Worm (Caenorhabditis elegans) whole organism, L1 larva: Measurements from ENCODE around the gene D2024.5.

Experiments
- C34B4.2 ChIP-seq: sonication (generic microtip); optimal IDR thresholded peaks from 2 replicates; lab custom pipeline; 2017; ENCODE audit warnings: mild to moderate bottlenecking, missing genetic modification characterization, missing compliant biosample characterization
- F16B12.6 ChIP-seq: fragments of 150-350 bp; optimal IDR thresholded peaks from 2 replicates; lab custom pipeline; 2014; ENCODE audit warnings: missing biosample characterization, missing genetic modification characterization
- ceh-82 ChIP-seq, 3 experiments: fragments of 150-350 bp in 1 of 3; sonication (generic microtip) in 2 of 3; optimal IDR thresholded peaks; 2 replicates each; lab custom pipeline; 2014 to 2017; ENCODE audit warnings: missing biosample characterization in 3 of 3, missing genetic modification characterization in 3 of 3
- efl-3 ChIP-seq: fragments of 200-800 bp; sonication (Bioruptor generic); optimal IDR thresholded peaks from 2 replicates; lab custom pipeline; 2018; ENCODE audit warnings: mild to moderate bottlenecking, missing genetic modification characterization, missing compliant biosample characterization
- fkh-4 ChIP-seq: sonication (generic microtip); optimal IDR thresholded peaks from 2 replicates; lab custom pipeline; 2016; ENCODE audit warnings: missing compliant biosample characterization, missing genetic modification characterization, borderline replicate concordance
- isw-1 ChIP-seq: fragments of 200-800 bp; sonication (Bioruptor generic); IDR thresholded peaks from 2 replicates; pipeline ENCODE4 v1.3.6; 2022; ENCODE audit warnings: missing genetic modification characterization, missing compliant biosample characterization
- nhr-28 ChIP-seq: fragments of 150-350 bp; optimal IDR thresholded peaks from 2 replicates; lab custom pipeline; 2014; ENCODE audit warnings: missing biosample characterization, missing genetic modification characterization
- nhr-77 ChIP-seq: fragments of 150-350 bp; optimal IDR thresholded peaks from 2 replicates; lab custom pipeline; 2014; ENCODE audit warnings: missing biosample characterization, missing genetic modification characterization
- pqm-1 ChIP-seq: sonication (generic microtip); optimal IDR thresholded peaks from 3 replicates; lab custom pipeline; 2017; ENCODE audit warnings: missing biosample characterization, missing genetic modification characterization
- tbx-2 ChIP-seq: sonication (generic microtip); optimal IDR thresholded peaks from 2 replicates; lab custom pipeline; 2016; ENCODE audit warnings: missing genetic modification characterization, missing compliant biosample characterization
- ztf-11 ChIP-seq, 2 experiments: sonication (generic microtip); optimal IDR thresholded peaks; 2 replicates each; lab custom pipeline; 2016 to 2017; ENCODE audit warnings: missing genetic modification characterization in 2 of 2, missing biosample characterization in 1 of 2, missing compliant biosample characterization in 1 of 2

DNA sequence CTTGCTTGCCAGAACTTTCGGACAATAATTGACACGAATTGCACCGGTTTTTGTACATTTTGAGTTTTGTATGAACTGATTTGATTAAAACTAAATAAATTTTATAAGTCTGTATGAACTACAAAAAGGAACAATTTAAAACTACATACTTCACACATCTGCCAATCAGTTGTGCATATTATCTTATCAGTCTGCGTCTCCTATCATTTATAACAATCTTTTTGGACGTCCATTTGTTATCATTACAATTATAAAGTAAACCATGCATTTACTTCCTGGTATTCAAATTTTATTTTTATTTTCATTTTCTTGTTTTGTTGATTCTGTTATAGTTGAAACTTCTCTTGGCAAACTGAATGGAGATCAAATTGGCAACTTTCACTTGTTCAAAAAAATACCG is 47.8 kb downstream of the D2024.5 start, which contains the start of gene cest-10:
- TF ChIP-seq nhr-28 (tag; lab: Kevin White, UChicago) (no peak), isw-1 (GFP tag; lab: Robert Waterston, UW) (no peak), efl-3 (GFP tag; lab: Kevin White, UChicago) (no peak), ztf-11 (tag; optimal IDR thresholded peaks at IDR 0.05; lab: Kevin White, UChicago) (no peak), nhr-77 (no peak), C34B4.2 (tag; lab: Kevin White, UChicago) (no peak), ceh-82 (tag; optimal IDR thresholded peaks at IDR 0.05; lab: Kevin White, UChicago) (no peak), pqm-1 (tag; lab: Kevin White, UChicago) (no peak), F16B12.6 (tag; lab: Kevin White, UChicago) (no peak), fkh-4 (tag; lab: Kevin White, UChicago) (no peak), tbx-2 (tag; lab: Kevin White, UChicago) (no peak)
